Worm (Caenorhabditis elegans): ENCODE measurements around the gene F44A2.5.

- TF ChIP-seq pqm-1 (tag; optimal IDR thresholded peaks at IDR 0.05) (no peak), pha-4 (tag; optimal IDR thresholded peaks at IDR 0.05) (no peak), unc-62 (GFP tag; optimal IDR thresholded peaks at IDR 0.05) (no peak), nhr-25 (tag; optimal IDR thresholded peaks at IDR 0.05) (peak; percentile 47), elt-2 (tag; optimal IDR thresholded peaks at IDR 0.05) (peak; percentile 3)
These were observed 42.9 kb downstream of the F44A2.5 start for ce11 chrV:9340318-9340717.
